Worm (Caenorhabditis elegans): ENCODE measurements around the gene C47A4.1.

The C47A4.1 gene

ce11 chrIV:13703828-13704425 is 12.3 kb downstream of the C47A4.1 start, which contains the start of gene tlp-1:
tlp-1 (minus strand) TSS chrIV:13704082.
- TF ChIP-seq sdc-2 (tag; optimal IDR thresholded peaks at IDR 0.05) (no peak), rnt-1 (tag; optimal IDR thresholded peaks at IDR 0.05) (peak; percentile 87), madf-2 (tag; optimal IDR thresholded peaks at IDR 0.05) (no peak), ceh-18 (tag; optimal IDR thresholded peaks at IDR 0.05) (peak; percentile 42), C08G9.2 (tag; optimal IDR thresholded peaks at IDR 0.05) (peak; percentile 46), tbx-2 (tag; optimal IDR thresholded peaks at IDR 0.05) (peak; percentile 65), unc-55 (GFP tag; optimal IDR thresholded peaks at IDR 0.05) (peak; percentile 99), nfya-1 (tag; optimal IDR thresholded peaks at IDR 0.05) (peak; percentile 87), fkh-6 (tag; optimal IDR thresholded peaks at IDR 0.05) (no peak)

- TF ChIP-seq fkh-10 (GFP tag; optimal IDR thresholded peaks at IDR 0.05) (no peak), sdc-2 (tag; optimal IDR thresholded peaks at IDR 0.05) (no peak), unc-86 (tag; optimal IDR thresholded peaks at IDR 0.05) (no peak)
Observed at ce11 chrIV:13702681-13703080, 13.5 kb downstream of the C47A4.1 start.

ce11 chrIV:13701472-13701871 is 14.7 kb downstream of the C47A4.1 start:
- TF ChIP-seq che-1 (tag; optimal IDR thresholded peaks at IDR 0.05) (no peak), ttx-3 (tag; optimal IDR thresholded peaks at IDR 0.05) (no peak), unc-3 (GFP tag; conservative IDR thresholded peaks at IDR 0.05) (no peak), unc-3 (tag; optimal IDR thresholded peaks at IDR 0.05) (no peak), odd-2 (tag; optimal IDR thresholded peaks at IDR 0.05) (no peak)

- no peak for TF ChIP-seq fkh-6 (tag; optimal IDR thresholded peaks at IDR 0.05)
- no peak for TF ChIP-seq ceh-22 (tag; optimal IDR thresholded peaks at IDR 0.05)
- TF ChIP-seq unc-55 (GFP tag; optimal IDR thresholded peaks at IDR 0.05), result no peak
- no peak for TF ChIP-seq pat-9 (tag; optimal IDR thresholded peaks at IDR 0.05)
- TF ChIP-seq hlh-13 (GFP tag; optimal IDR thresholded peaks at IDR 0.05), result no peak
- TF ChIP-seq hlh-8 (tag; optimal IDR thresholded peaks at IDR 0.05), result no peak
- no peak for TF ChIP-seq sox-2 (GFP tag; IDR thresholded peaks at IDR 0.05)
- no peak for TF ChIP-seq dve-1 (tag; optimal IDR thresholded peaks at IDR 0.05)
Observed at ce11 chrIV:13700847-13701246, 15.3 kb downstream of the C47A4.1 start.

- TF ChIP-seq fkh-6 (tag; optimal IDR thresholded peaks at IDR 0.05) (no peak), odd-2 (tag; optimal IDR thresholded peaks at IDR 0.05) (no peak), ceh-18 (tag; optimal IDR thresholded peaks at IDR 0.05) (peak; percentile 36), zip-5 (tag; optimal IDR thresholded peaks at IDR 0.05) (no peak), hlh-30 (tag; optimal IDR thresholded peaks at IDR 0.05; ENCODE audit: insufficient read depth) (no peak), pha-4 (tag; optimal IDR thresholded peaks at IDR 0.05) (no peak), K09A11.1 (tag; optimal IDR thresholded peaks at IDR 0.05; ENCODE audit: insufficient read depth) (no peak), C38D4.7 (GFP tag; optimal IDR thresholded peaks at IDR 0.05) (no peak), lim-6 (tag; optimal IDR thresholded peaks at IDR 0.05) (no peak), K02D7.2 (tag; optimal IDR thresholded peaks at IDR 0.05) (no peak), unc-3 (GFP tag; conservative IDR thresholded peaks at IDR 0.05) (no peak), unc-3 (tag; optimal IDR thresholded peaks at IDR 0.05) (no peak), F13H6.1 (tag; optimal IDR thresholded peaks at IDR 0.05) (no peak), ceh-22 (tag; optimal IDR thresholded peaks at IDR 0.05) (no peak), nhr-11 (tag; optimal IDR thresholded peaks at IDR 0.05) (no peak), pqm-1 (tag; optimal IDR thresholded peaks at IDR 0.05) (no peak), rnt-1 (tag; optimal IDR thresholded peaks at IDR 0.05) (peak; percentile 62), unc-55 (GFP tag; optimal IDR thresholded peaks at IDR 0.05) (peak; percentile 93), sdc-2 (tag; optimal IDR thresholded peaks at IDR 0.05) (no peak), madf-2 (tag; optimal IDR thresholded peaks at IDR 0.05) (no peak), hlh-8 (tag; optimal IDR thresholded peaks at IDR 0.05) (peak; percentile 11), ceh-48 (tag; optimal IDR thresholded peaks at IDR 0.05) (no peak), ceh-34 (tag; optimal IDR thresholded peaks at IDR 0.05) (no peak), pat-9 (tag; optimal IDR thresholded peaks at IDR 0.05) (no peak), tbx-7 (tag; optimal IDR thresholded peaks at IDR 0.05) (no peak), gmeb-2 (tag; optimal IDR thresholded peaks at IDR 0.05) (no peak), pax-1 (tag; optimal IDR thresholded peaks at IDR 0.05) (no peak), ceh-2 (tag; optimal IDR thresholded peaks at IDR 0.05) (no peak), syd-9 (tag; optimal IDR thresholded peaks at IDR 0.05) (no peak), npax-4 (tag; optimal IDR thresholded peaks at IDR 0.05) (no peak), ceh-6 (GFP tag; optimal IDR thresholded peaks at IDR 0.05) (no peak), eyg-1 (tag; optimal IDR thresholded peaks at IDR 0.05) (no peak)
Observed at ce11 chrIV:13699384-13699788, 16.8 kb downstream of the C47A4.1 start.

All from whole organism, late embryonic.